Worm (Caenorhabditis elegans): ENCODE results near the gene ZK377.15.

The ZK377.15 gene

ce11 chrX:3488074-3488688 is 22.5 kb upstream of the ZK377.15 start:
- no peak for TF ChIP-seq him-1 (tag; optimal IDR thresholded peaks at IDR 0.05)
- TF ChIP-seq W03F9.2 (tag; optimal IDR thresholded peaks at IDR 0.05): no peak
- no peak for TF ChIP-seq dao-5 (tag; optimal IDR thresholded peaks at IDR 0.05)

ce11 chrX:3479950-3480349 is 14.3 kb upstream of the ZK377.15 start, which contains the start of gene wrt-6:
TSS of gene wrt-6 (plus strand) at chrX:3480250.
- TF ChIP-seq dao-5 (tag; optimal IDR thresholded peaks at IDR 0.05) (no peak), W03F9.2 (tag; optimal IDR thresholded peaks at IDR 0.05) (no peak), him-1 (tag; optimal IDR thresholded peaks at IDR 0.05) (no peak)

- TF ChIP-seq W03F9.2 (tag; optimal IDR thresholded peaks at IDR 0.05) (no peak), him-1 (tag; optimal IDR thresholded peaks at IDR 0.05) (no peak), dao-5 (tag; optimal IDR thresholded peaks at IDR 0.05) (no peak)
Observed at ce11 chrX:3473793-3474192, 8.1 kb upstream of the ZK377.15 start.

ce11 chrX:3472226-3472625 is 6.5 kb upstream of the ZK377.15 start:
- TF ChIP-seq W03F9.2 (tag; optimal IDR thresholded peaks at IDR 0.05) (no peak), him-1 (tag; optimal IDR thresholded peaks at IDR 0.05) (no peak), dao-5 (tag; optimal IDR thresholded peaks at IDR 0.05) (no peak)

- TF ChIP-seq W03F9.2 (tag; optimal IDR thresholded peaks at IDR 0.05) (no peak), him-1 (tag; optimal IDR thresholded peaks at IDR 0.05) (no peak), dao-5 (tag; optimal IDR thresholded peaks at IDR 0.05) (no peak)
Observed at ce11 chrX:3470307-3470706, 4.6 kb upstream of the ZK377.15 start.

ce11 chrX:3469332-3469731 is 3.6 kb upstream of the ZK377.15 start:
- TF ChIP-seq W03F9.2 (tag; optimal IDR thresholded peaks at IDR 0.05) (no peak), dao-5 (tag; optimal IDR thresholded peaks at IDR 0.05) (no peak), him-1 (tag; optimal IDR thresholded peaks at IDR 0.05) (no peak)

ce11 chrX:3467958-3468357 is 2.3 kb upstream of the ZK377.15 start:
- TF ChIP-seq W03F9.2 (tag; optimal IDR thresholded peaks at IDR 0.05): no peak
- no peak for TF ChIP-seq dao-5 (tag; optimal IDR thresholded peaks at IDR 0.05)
- no peak for TF ChIP-seq him-1 (tag; optimal IDR thresholded peaks at IDR 0.05)

- TF ChIP-seq dao-5 (tag; optimal IDR thresholded peaks at IDR 0.05): no peak
- TF ChIP-seq him-1 (tag; optimal IDR thresholded peaks at IDR 0.05): no peak
- TF ChIP-seq W03F9.2 (tag; optimal IDR thresholded peaks at IDR 0.05): no peak
Observed at ce11 chrX:3467004-3467761, 1.5 kb upstream of the ZK377.15 start.

ce11 chrX:3464309-3465038 is 1.2 kb downstream of the ZK377.15 start:
- TF ChIP-seq W03F9.2 (tag; optimal IDR thresholded peaks at IDR 0.05): no peak
- TF ChIP-seq dao-5 (tag; optimal IDR thresholded peaks at IDR 0.05): no peak
- no peak for TF ChIP-seq him-1 (tag; optimal IDR thresholded peaks at IDR 0.05)

ce11 chrX:3463875-3464274 is 1.8 kb downstream of the ZK377.15 start:
- TF ChIP-seq him-1 (tag; optimal IDR thresholded peaks at IDR 0.05) (no peak), dao-5 (tag; optimal IDR thresholded peaks at IDR 0.05) (no peak), W03F9.2 (tag; optimal IDR thresholded peaks at IDR 0.05) (no peak)

ce11 chrX:3462086-3462485 is 3.6 kb downstream of the ZK377.15 start:
- TF ChIP-seq dao-5 (tag; optimal IDR thresholded peaks at IDR 0.05): no peak
- TF ChIP-seq W03F9.2 (tag; optimal IDR thresholded peaks at IDR 0.05): no peak
- no peak for TF ChIP-seq him-1 (tag; optimal IDR thresholded peaks at IDR 0.05)

- TF ChIP-seq him-1 (tag; optimal IDR thresholded peaks at IDR 0.05) (no peak), dao-5 (tag; optimal IDR thresholded peaks at IDR 0.05) (no peak), W03F9.2 (tag; optimal IDR thresholded peaks at IDR 0.05) (no peak)
Observed at ce11 chrX:3455561-3455960, 10.1 kb downstream of the ZK377.15 start.

- no peak for TF ChIP-seq W03F9.2 (tag; optimal IDR thresholded peaks at IDR 0.05)
- no peak for TF ChIP-seq dao-5 (tag; optimal IDR thresholded peaks at IDR 0.05)
- TF ChIP-seq him-1 (tag; optimal IDR thresholded peaks at IDR 0.05): no peak
Observed at ce11 chrX:3453870-3454269, 11.8 kb downstream of the ZK377.15 start.

ce11 chrX:3451122-3451521 is 14.6 kb downstream of the ZK377.15 start, which contains the start of gene ZK813.5:
TSS of gene ZK813.5 (minus strand) at chrX:3451222.
- TF ChIP-seq dao-5 (tag; optimal IDR thresholded peaks at IDR 0.05): no peak
- no peak for TF ChIP-seq W03F9.2 (tag; optimal IDR thresholded peaks at IDR 0.05)
- TF ChIP-seq him-1 (tag; optimal IDR thresholded peaks at IDR 0.05): no peak
